Worm (Caenorhabditis elegans): ENCODE measurements around the gene rpl-32.

DNA sequence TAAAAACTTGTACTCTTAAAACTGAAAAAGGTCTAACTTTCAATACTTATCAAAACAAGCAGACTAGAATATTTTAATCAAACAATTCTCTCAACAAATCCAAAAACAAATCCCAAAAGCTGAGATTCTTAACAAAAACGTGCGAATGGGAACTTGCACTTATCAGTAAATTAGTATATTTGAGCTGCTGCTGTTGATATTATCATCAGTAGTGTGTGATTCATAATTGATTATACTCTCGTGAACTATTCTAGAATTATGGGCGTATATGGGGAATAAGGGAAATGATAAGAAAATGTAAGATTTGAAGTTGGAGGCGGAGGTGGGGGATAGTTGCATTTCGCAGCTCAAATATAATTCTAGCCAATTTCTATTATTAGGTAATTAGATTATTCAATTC, 42.7 kb downstream of the rpl-32 start:
- TF ChIP-seq unc-130 (GFP tag; optimal IDR thresholded peaks at IDR 0.05) (no peak), Y67H2A.10 (GFP tag; conservative IDR thresholded peaks at IDR 0.05) (no peak), dox-1 (GFP tag; IDR thresholded peaks at IDR 0.05) (no peak), snpc-3.4 (tag; optimal IDR thresholded peaks at IDR 0.05) (no peak), nfya-2 (GFP tag; IDR thresholded peaks at IDR 0.05) (no peak), K12H6.12 (tag; optimal IDR thresholded peaks at IDR 0.05) (no peak), ceh-27 (GFP tag; optimal IDR thresholded peaks at IDR 0.05) (no peak), cebp-1 (GFP tag; IDR thresholded peaks at IDR 0.05) (no peak), cebp-1 (tag; optimal IDR thresholded peaks at IDR 0.05) (no peak), nfya-1 (tag; optimal IDR thresholded peaks at IDR 0.05; ENCODE audit: borderline replicate concordance, insufficient read depth) (no peak), snpc-4 (GFP tag; optimal IDR thresholded peaks at IDR 0.05) (no peak), snpc-4 (tag; optimal IDR thresholded peaks at IDR 0.05) (no peak), atf-7 (tag; optimal IDR thresholded peaks at IDR 0.05) (no peak)
